Worm (Caenorhabditis elegans): ENCODE data around the gene pdf-1.

DNA sequence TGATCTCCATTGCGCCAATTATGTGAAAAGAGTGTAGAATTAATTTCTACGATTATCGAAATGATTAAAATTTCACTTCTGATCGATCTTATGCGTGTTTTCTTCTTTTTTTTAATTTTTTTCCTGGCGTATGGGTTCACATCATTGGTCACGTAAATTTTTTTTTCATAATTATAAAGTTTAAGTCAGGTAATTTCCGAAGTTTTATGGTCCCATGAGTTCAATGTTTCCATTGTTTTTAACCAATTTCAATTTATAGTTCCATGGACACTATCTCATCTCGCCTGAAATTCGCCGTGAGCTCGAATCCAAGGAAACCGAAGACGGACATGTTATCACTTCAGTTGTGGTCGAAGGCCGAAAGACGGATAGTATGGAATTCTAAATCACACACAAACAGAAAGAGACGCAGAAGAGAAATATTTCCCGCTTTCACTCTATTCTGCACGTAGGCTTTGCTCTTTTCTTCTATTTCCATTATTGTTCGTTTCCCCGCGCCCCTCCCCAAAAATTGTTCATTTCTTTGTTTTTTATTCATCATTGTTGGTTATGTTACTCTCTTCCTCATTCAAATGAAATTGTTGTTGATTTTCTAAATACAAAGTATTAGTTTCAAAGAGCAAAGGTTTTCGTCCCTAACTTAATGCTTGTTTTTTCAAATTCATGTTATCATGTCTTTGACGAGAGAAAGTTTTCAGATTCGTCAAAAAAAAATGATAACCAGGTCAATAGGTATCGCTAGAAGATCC, 23.2 kb upstream of the pdf-1 start, which contains the start of the genes F57B9.8 and coq-2:
- TF ChIP-seq ceh-9 (tag; optimal IDR thresholded peaks at IDR 0.05), result no peak
- TF ChIP-seq dmd-4 (tag; optimal IDR thresholded peaks at IDR 0.05; ENCODE audit: borderline replicate concordance), result no peak
- TF ChIP-seq ama-1 (optimal IDR thresholded peaks at IDR 0.05), result no peak
- no peak for TF ChIP-seq nfya-1 (tag; optimal IDR thresholded peaks at IDR 0.05)
- no peak for TF ChIP-seq pha-4 (tag; optimal IDR thresholded peaks at IDR 0.05)
- TF ChIP-seq eyg-1 (tag; optimal IDR thresholded peaks at IDR 0.05), result no peak
- TF ChIP-seq pqm-1 (tag; optimal IDR thresholded peaks at IDR 0.05), result no peak
